Fruit fly (Drosophila melanogaster) whole organism, prepupa: Measurements from ENCODE around the gene CG18095.

ENCODE experiments used
- Blimp-1 ChIP-seq: fragments of 200-800 bp; sonication (Bioruptor generic); optimal IDR thresholded peaks from 3 replicates; lab custom pipeline; 2017; ENCODE audit warnings: missing biosample characterization, missing genetic modification characterization, mild to moderate bottlenecking, moderate library complexity, missing genetic modification reagents
- CG10631 ChIP-seq: fragments of 200-800 bp; sonication (Bioruptor generic); optimal IDR thresholded peaks from 2 replicates; lab custom pipeline; 2016; ENCODE audit warnings: missing biosample characterization, missing genetic modification characterization
- CG10669 ChIP-seq: fragments of 200-800 bp; sonication (Bioruptor generic); optimal IDR thresholded peaks from 3 replicates; lab custom pipeline; 2018; ENCODE audit warnings: missing biosample characterization, mild to moderate bottlenecking, missing genetic modification characterization, moderate library complexity
- CG11294 ChIP-seq: fragments of 200-800 bp; sonication (Bioruptor generic); IDR thresholded peaks from 2 replicates; pipeline ENCODE4 v1.3.6; 2022; ENCODE audit warnings: missing biosample characterization, missing genetic modification characterization
- CG11762 ChIP-seq: fragments of 200-800 bp; sonication (Bioruptor generic); optimal IDR thresholded peaks from 3 replicates; lab custom pipeline; 2016; ENCODE audit warnings: missing biosample characterization, missing genetic modification characterization; ENCODE audit not compliant: insufficient read depth
- CG11902 ChIP-seq: fragments of 200-800 bp; sonication (Bioruptor generic); optimal IDR thresholded peaks from 3 replicates; lab custom pipeline; 2016; ENCODE audit warnings: missing biosample characterization, missing genetic modification characterization
- CG15336 ChIP-seq: fragments of 200-800 bp; sonication (Bioruptor generic); IDR thresholded peaks from 2 replicates; pipeline ENCODE4 v1.3.6; 2022; ENCODE audit warnings: missing biosample characterization, missing genetic modification characterization
- CG1621 ChIP-seq: fragments of 200-800 bp; sonication (Bioruptor generic); optimal IDR thresholded peaks from 3 replicates; lab custom pipeline; 2018; ENCODE audit warnings: missing biosample characterization, mild to moderate bottlenecking, missing genetic modification characterization
- CG16779 ChIP-seq: fragments of 200-800 bp; sonication (Bioruptor generic); optimal IDR thresholded peaks from 3 replicates; lab custom pipeline; 2017; ENCODE audit warnings: missing biosample characterization, mild to moderate bottlenecking, missing genetic modification characterization
- CG3032 ChIP-seq: fragments of 200-800 bp; optimal IDR thresholded peaks from 2 replicates; lab custom pipeline; 2019; ENCODE audit warnings: missing biosample characterization, mild to moderate bottlenecking, missing genetic modification characterization, moderate library complexity
- CG31627 ChIP-seq: fragments of 200-800 bp; sonication (Bioruptor generic); optimal IDR thresholded peaks from 3 replicates; lab custom pipeline; 2016; ENCODE audit warnings: missing biosample characterization, missing genetic modification characterization
- CG3919 ChIP-seq: fragments of 200-800 bp; sonication (Bioruptor generic); optimal IDR thresholded peaks from 3 replicates; lab custom pipeline; 2016; ENCODE audit warnings: missing biosample characterization, missing genetic modification characterization
- CG4318 ChIP-seq: fragments of 200-800 bp; sonication (Bioruptor generic); optimal IDR thresholded peaks from 3 replicates; lab custom pipeline; 2017; ENCODE audit warnings: missing biosample characterization, mild to moderate bottlenecking, missing genetic modification characterization
- CG6163 ChIP-seq: fragments of 200-800 bp; sonication (Bioruptor generic); IDR thresholded peaks from 3 replicates; pipeline ENCODE4 v1.3.6; 2022; ENCODE audit warnings: missing biosample characterization, missing genetic modification characterization
- CG6276 ChIP-seq: fragments of 200-800 bp; sonication (Bioruptor generic); optimal IDR thresholded peaks from 2 replicates; lab custom pipeline; 2017; ENCODE audit warnings: missing biosample characterization, mild to moderate bottlenecking, missing genetic modification characterization
- CG6808 ChIP-seq: fragments of 200-800 bp; sonication (Bioruptor generic); optimal IDR thresholded peaks from 3 replicates; lab custom pipeline; 2017; ENCODE audit warnings: missing biosample characterization, missing genetic modification characterization, mild to moderate bottlenecking, moderate library complexity, missing genetic modification reagents
- CG6854 ChIP-seq: fragments of 200-800 bp; sonication (Bioruptor generic); optimal IDR thresholded peaks from 2 replicates; lab custom pipeline; 2017; ENCODE audit warnings: missing biosample characterization, mild to moderate bottlenecking, missing genetic modification characterization
- CG7368 ChIP-seq: fragments of 200-800 bp; sonication (Bioruptor generic); optimal IDR thresholded peaks from 3 replicates; lab custom pipeline; 2016; ENCODE audit warnings: missing biosample characterization, missing genetic modification characterization
- CG8119 ChIP-seq: fragments of 200-800 bp; sonication (Bioruptor generic); IDR thresholded peaks from 3 replicates; pipeline ENCODE4 v1.3.6; 2022; ENCODE audit warnings: missing biosample characterization, missing genetic modification characterization
- CG8319 ChIP-seq: fragments of 200-800 bp; sonication (Bioruptor generic); optimal IDR thresholded peaks from 3 replicates; lab custom pipeline; 2016; ENCODE audit warnings: missing biosample characterization, missing genetic modification characterization
- CG8632 ChIP-seq: fragments of 200-800 bp; sonication (Bioruptor generic); optimal IDR thresholded peaks from 3 replicates; lab custom pipeline; 2016; ENCODE audit warnings: missing biosample characterization, missing genetic modification characterization
- CG9139 ChIP-seq: fragments of 200-800 bp; sonication (Bioruptor generic); optimal IDR thresholded peaks from 3 replicates; lab custom pipeline; 2017; ENCODE audit warnings: missing biosample characterization, mild to moderate bottlenecking, missing genetic modification characterization
- Eip75B ChIP-seq: fragments of 200-800 bp; sonication (Bioruptor generic); optimal IDR thresholded peaks from 3 replicates; lab custom pipeline; 2016; ENCODE audit warnings: missing biosample characterization, missing genetic modification characterization
- Eip78C ChIP-seq: fragments of 200-800 bp; sonication (Bioruptor generic); peaks from one replicate; lab custom pipeline; 2016; ENCODE audit warnings: missing biosample characterization, missing genetic modification characterization
- Eip93F ChIP-seq: fragments of 200-800 bp; sonication (Bioruptor generic); optimal IDR thresholded peaks from 2 replicates; lab custom pipeline; 2016; ENCODE audit warnings: missing biosample characterization, mild to moderate bottlenecking, missing genetic modification characterization
- Ets21C ChIP-seq: fragments of 200-800 bp; sonication (Bioruptor generic); optimal IDR thresholded peaks from 3 replicates; lab custom pipeline; 2016; ENCODE audit warnings: missing biosample characterization, missing genetic modification characterization
- Ets96B ChIP-seq: fragments of 200-800 bp; optimal IDR thresholded peaks from 2 replicates; lab custom pipeline; 2019; ENCODE audit warnings: missing biosample characterization, mild to moderate bottlenecking, missing genetic modification characterization, moderate library complexity
- Hr39 ChIP-seq: fragments of 200-800 bp; sonication (Bioruptor generic); optimal IDR thresholded peaks from 2 replicates; lab custom pipeline; 2016; ENCODE audit warnings: missing biosample characterization, missing genetic modification characterization
- Lpt ChIP-seq: fragments of 200-800 bp; sonication (Bioruptor generic); optimal IDR thresholded peaks from 3 replicates; lab custom pipeline; 2016; ENCODE audit warnings: missing biosample characterization, missing genetic modification characterization
- Met ChIP-seq: fragments of 200-800 bp; sonication (Bioruptor generic); optimal IDR thresholded peaks from 3 replicates; lab custom pipeline; 2016; ENCODE audit warnings: missing biosample characterization, missing genetic modification characterization
- OdsH ChIP-seq: fragments of 200-800 bp; sonication (Bioruptor generic); optimal IDR thresholded peaks from 3 replicates; lab custom pipeline; 2016; ENCODE audit warnings: missing biosample characterization, missing genetic modification characterization
- Smox ChIP-seq: fragments of 200-800 bp; sonication (Bioruptor generic); optimal IDR thresholded peaks from 3 replicates; lab custom pipeline; 2016; ENCODE audit warnings: missing biosample characterization, missing genetic modification characterization
- Sox15 ChIP-seq: fragments of 200-800 bp; sonication (Bioruptor generic); optimal IDR thresholded peaks from 3 replicates; lab custom pipeline; 2016; ENCODE audit warnings: missing biosample characterization, missing genetic modification characterization
- achi ChIP-seq: fragments of 200-800 bp; sonication (Bioruptor generic); optimal IDR thresholded peaks from 3 replicates; lab custom pipeline; 2016; ENCODE audit warnings: missing biosample characterization, missing genetic modification characterization
- acj6 ChIP-seq: fragments of 200-800 bp; sonication (Bioruptor generic); optimal IDR thresholded peaks from 3 replicates; lab custom pipeline; 2016; ENCODE audit warnings: missing biosample characterization, missing genetic modification characterization
- cyc ChIP-seq: fragments of 200-800 bp; sonication (Bioruptor generic); optimal IDR thresholded peaks from 3 replicates; lab custom pipeline; 2016; ENCODE audit warnings: missing biosample characterization, missing genetic modification characterization
- eg ChIP-seq: fragments of 200-800 bp; sonication (Bioruptor generic); IDR thresholded peaks from 3 replicates; pipeline ENCODE4 v1.3.6; 2022; ENCODE audit warnings: missing biosample characterization, missing genetic modification characterization
- esn ChIP-seq: fragments of 200-800 bp; sonication (Bioruptor generic); optimal IDR thresholded peaks from 2 replicates; lab custom pipeline; 2016; ENCODE audit warnings: missing biosample characterization, mild to moderate bottlenecking, missing genetic modification characterization, moderate library complexity
- fd59A ChIP-seq: fragments of 200-800 bp; sonication (Bioruptor generic); optimal IDR thresholded peaks from 2 replicates; lab custom pipeline; 2017; ENCODE audit warnings: missing biosample characterization, mild to moderate bottlenecking, missing genetic modification characterization, missing genetic modification reagents
- fd85E ChIP-seq: fragments of 200-800 bp; sonication (Bioruptor generic); optimal IDR thresholded peaks from 3 replicates; lab custom pipeline; 2016; ENCODE audit warnings: missing biosample characterization, missing genetic modification characterization
- fkh ChIP-seq: fragments of 200-800 bp; sonication (Bioruptor generic); optimal IDR thresholded peaks from 3 replicates; lab custom pipeline; 2017; ENCODE audit warnings: missing biosample characterization, mild to moderate bottlenecking, missing genetic modification characterization, moderate library complexity
- lz ChIP-seq: fragments of 200-800 bp; sonication (Bioruptor generic); optimal IDR thresholded peaks from 3 replicates; lab custom pipeline; 2016; ENCODE audit warnings: missing biosample characterization, missing genetic modification characterization
- net ChIP-seq: fragments of 200-800 bp; sonication (Bioruptor generic); optimal IDR thresholded peaks from 3 replicates; lab custom pipeline; 2016; ENCODE audit warnings: missing biosample characterization, missing genetic modification characterization
- spab ChIP-seq: fragments of 200-800 bp; sonication (Bioruptor generic); optimal IDR thresholded peaks from 2 replicates; lab custom pipeline; 2017; ENCODE audit warnings: missing biosample characterization, mild to moderate bottlenecking, missing genetic modification characterization, missing genetic modification reagents
- ss ChIP-seq, 2 experiments: fragments of 200-800 bp; sonication (Bioruptor generic); optimal IDR thresholded peaks; 2 replicates in 1 of 2; 3 replicates in 1 of 2; lab custom pipeline; 2017 to 2018; ENCODE audit warnings: mild to moderate bottlenecking in 2 of 2, missing biosample characterization in 2 of 2, missing genetic modification characterization in 2 of 2, moderate library complexity in 1 of 2
- svp ChIP-seq: fragments of 200-800 bp; sonication (Bioruptor generic); peaks from one replicate; lab custom pipeline; 2016; ENCODE audit warnings: missing biosample characterization, missing genetic modification characterization
- topi ChIP-seq: fragments of 200-800 bp; sonication (Bioruptor generic); optimal IDR thresholded peaks from 3 replicates; lab custom pipeline; 2016; ENCODE audit warnings: missing biosample characterization, missing genetic modification characterization

The CG18095 gene

dm6 chr2L:14023136-14024050 is 7.9 kb downstream of the CG18095 start (continued):
- TF ChIP-seq CG8119 (peak; percentile 64; the same call in 2 of the 3 replicates), CG6276 (GFP tag; lab: Kevin White, UChicago) (peak; percentile 49), Eip78C (GFP tag; lab: Kevin White, UChicago) (peak; percentile 89)

- TF ChIP-seq Sox15 (GFP tag; lab: Kevin White, UChicago) = no peak
- peak; percentile 73 for TF ChIP-seq CG31627 (GFP tag; lab: Kevin White, UChicago)
- peak; percentile 38 for TF ChIP-seq CG11902 (GFP tag; lab: Kevin White, UChicago)
- peak; percentile 90 for TF ChIP-seq CG6163
- TF ChIP-seq CG6854 (GFP tag; lab: Kevin White, UChicago) = peak; percentile 34
- TF ChIP-seq Lpt (GFP tag; lab: Kevin White, UChicago) = peak; percentile 85
- peak; percentile 74 for TF ChIP-seq acj6
- TF ChIP-seq topi (GFP tag; lab: Kevin White, UChicago) = peak; percentile 31
- TF ChIP-seq Hr39 (GFP tag; lab: Kevin White, UChicago) = peak; percentile 79
- peak; percentile 69 for TF ChIP-seq esn (GFP tag; lab: Kevin White, UChicago)
- TF ChIP-seq Ets21C (GFP tag; lab: Kevin White, UChicago) = peak; percentile 56
- peak; percentile 91 for TF ChIP-seq CG3032
- peak; percentile 69 for TF ChIP-seq spab
- TF ChIP-seq net (GFP tag; lab: Kevin White, UChicago) = peak; percentile 73
- peak; percentile 98 for TF ChIP-seq CG15336 (GFP tag; lab: Robert Waterston, UW)
- peak; percentile 72 for TF ChIP-seq CG8632 (GFP tag; lab: Kevin White, UChicago)
- TF ChIP-seq CG10631 (GFP tag; lab: Kevin White, UChicago) = peak; percentile 93
- TF ChIP-seq Blimp-1 (GFP tag; lab: Kevin White, UChicago) = peak; percentile 5
- TF ChIP-seq CG4318 (GFP tag; lab: Kevin White, UChicago) = peak; percentile 89
- TF ChIP-seq svp (GFP tag; lab: Kevin White, UChicago) = peak; percentile 81
- TF ChIP-seq Eip78C (GFP tag; lab: Kevin White, UChicago) = peak; percentile 89
- peak; percentile 61 for TF ChIP-seq Met (GFP tag; lab: Kevin White, UChicago)
- TF ChIP-seq CG1621 (tag; lab: Kevin White, UChicago) = peak; percentile 36
- TF ChIP-seq OdsH (GFP tag; lab: Kevin White, UChicago) = peak; percentile 82
- peak; percentile 69 for TF ChIP-seq CG11762
- peak; percentile 56 for TF ChIP-seq Eip75B (GFP tag; lab: Kevin White, UChicago)
- TF ChIP-seq CG10669 = peak; percentile 85
- peak; percentile 90 for TF ChIP-seq achi
- peak; percentile 41 for TF ChIP-seq fkh (GFP tag; lab: Kevin White, UChicago)
- TF ChIP-seq fd85E (GFP tag; lab: Kevin White, UChicago) = no peak
- TF ChIP-seq CG6276 (GFP tag; lab: Kevin White, UChicago) = peak; percentile 94
- peak; percentile 70 for TF ChIP-seq CG6808
- peak; percentile 2 for TF ChIP-seq CG8319 (GFP tag; lab: Kevin White, UChicago)
- TF ChIP-seq CG7368 = peak; percentile 37
- TF ChIP-seq CG16779 = peak; percentile 64
- peak; percentile 65 for TF ChIP-seq lz (GFP tag; lab: Kevin White, UChicago)
- TF ChIP-seq CG3919 = peak; percentile 77
- TF ChIP-seq CG9139 (GFP tag; lab: Kevin White, UChicago) = peak; percentile 69
- TF ChIP-seq ss (GFP tag; optimal IDR thresholded peaks at IDR 0.05; lab: Kevin White, UChicago) = peak; percentile 60 to 78
- peak; percentile 92 for TF ChIP-seq Ets96B (tag; lab: Kevin White, UChicago)
- TF ChIP-seq eg = peak; percentile 96
- TF ChIP-seq cyc (GFP tag; lab: Kevin White, UChicago) = peak; percentile 55
- peak; percentile 63 for TF ChIP-seq fd59A (GFP tag; lab: Kevin White, UChicago)
- peak; percentile 42 for TF ChIP-seq Smox (GFP tag; lab: Kevin White, UChicago)
- TF ChIP-seq Eip93F = no peak
- peak; percentile 93 for TF ChIP-seq CG11294 (GFP tag; lab: Robert Waterston, UW)
Measured at dm6 chr2L:14022130-14022735, 9.1 kb downstream of the CG18095 start.
